Fruit fly (Drosophila melanogaster): ENCODE results near the gene fax.

Gene fax

dm6 chr3L:16411566-16411965, at the start of gene fax (continued):
- TF ChIP-seq hkb (optimal IDR thresholded peaks at IDR 0.05) (no peak), hkb (GFP tag; IDR thresholded peaks at IDR 0.05) (peak; percentile 44; the same call in 1 of the 2 replicates), sc (optimal IDR thresholded peaks at IDR 0.05) (no peak), sc (GFP tag; optimal IDR thresholded peaks at IDR 0.05) (no peak), luna (GFP tag; optimal IDR thresholded peaks at IDR 0.05) (no peak), nerfin-2 (GFP tag; IDR thresholded peaks at IDR 0.05; ENCODE audit: partially characterized antibody) (peak; percentile 21; the same call in 1 of the 2 replicates), shn (GFP tag; optimal IDR thresholded peaks at IDR 0.05) (no peak), CG11696 (GFP tag; IDR thresholded peaks at IDR 0.05) (peak; percentile 8; the same call in 1 of the 2 replicates), ssp (GFP tag; IDR thresholded peaks at IDR 0.05) (no peak), Optix (GFP tag; IDR thresholded peaks at IDR 0.05) (no peak), Lhr (GFP tag; optimal IDR thresholded peaks at IDR 0.05) (peak; percentile 72), CG15479 (GFP tag; optimal IDR thresholded peaks at IDR 0.05) (peak; percentile 77), tup (GFP tag; optimal IDR thresholded peaks at IDR 0.05) (no peak), CG11398 (GFP tag; optimal IDR thresholded peaks at IDR 0.05) (no peak), cato (GFP tag; optimal IDR thresholded peaks at IDR 0.05; ENCODE audit: borderline replicate concordance) (no peak), CG10267 (tag; optimal IDR thresholded peaks at IDR 0.05) (peak; percentile 50), twi (tag; optimal IDR thresholded peaks at IDR 0.05) (peak; percentile 3), CG14965 (GFP tag; optimal IDR thresholded peaks at IDR 0.05; ENCODE audit: borderline replicate concordance) (no peak), dati (GFP tag; IDR thresholded peaks at IDR 0.05) (no peak), Mad (GFP tag; optimal IDR thresholded peaks at IDR 0.05) (no peak), Elba2 (GFP tag; optimal IDR thresholded peaks at IDR 0.05) (peak; percentile 10), Camta (GFP tag; optimal IDR thresholded peaks at IDR 0.05) (no peak), CG9817 (tag; optimal IDR thresholded peaks at IDR 0.05) (no peak), crol (GFP tag; IDR thresholded peaks at IDR 0.05) (no peak), bab2 (GFP tag; optimal IDR thresholded peaks at IDR 0.05) (no peak), HHEX (GFP tag; optimal IDR thresholded peaks at IDR 0.05) (no peak), CG4328 (GFP tag; optimal IDR thresholded peaks at IDR 0.05) (no peak), Ets65A (GFP tag) (no peak), CG3847 (GFP tag; IDR thresholded peaks at IDR 0.05) (no peak), br (optimal IDR thresholded peaks at IDR 0.05) (no peak), bbx (GFP tag; IDR thresholded peaks at IDR 0.05; ENCODE audit: partially characterized antibody) (peak; percentile 55), fd96Cb (tag; optimal IDR thresholded peaks at IDR 0.05) (no peak), gro (GFP tag; optimal IDR thresholded peaks at IDR 0.05) (peak; percentile 44), Ets97D (GFP tag; optimal IDR thresholded peaks at IDR 0.05) (peak; percentile 47), dpn (GFP tag; optimal IDR thresholded peaks at IDR 0.05) (peak in 1 of 2 experiments; percentile 10), sd (tag; optimal IDR thresholded peaks at IDR 0.05) (peak; percentile 23), ERR (GFP tag; optimal IDR thresholded peaks at IDR 0.05) (no peak), nom (GFP tag; optimal IDR thresholded peaks at IDR 0.05) (peak; percentile 88), CG7839 (tag; optimal IDR thresholded peaks at IDR 0.05) (no peak), en (GFP tag; optimal IDR thresholded peaks at IDR 0.05) (no peak), insv (GFP tag; optimal IDR thresholded peaks at IDR 0.05) (peak in 1 of 2 experiments; percentile 53), Adf1 (GFP tag; IDR thresholded peaks at IDR 0.05) (no peak), ems (GFP tag; optimal IDR thresholded peaks at IDR 0.05) (no peak), fru (optimal IDR thresholded peaks at IDR 0.05) (no peak), CG6654 (GFP tag; optimal IDR thresholded peaks at IDR 0.05) (no peak), zf30C (GFP tag; optimal IDR thresholded peaks at IDR 0.05) (peak; percentile 67), Lim3 (GFP tag; IDR thresholded peaks at IDR 0.05) (no peak), Nf-YA (GFP tag; IDR thresholded peaks at IDR 0.05) (no peak), CG2116 (GFP tag; optimal IDR thresholded peaks at IDR 0.05) (peak; percentile 28), ken (GFP tag; IDR thresholded peaks at IDR 0.05) (no peak), CG11695 (GFP tag; IDR thresholded peaks at IDR 0.05) (peak; percentile 42; the same call in 1 of the 3 replicates), H15 (GFP tag; IDR thresholded peaks at IDR 0.05) (no peak), trh (GFP tag; optimal IDR thresholded peaks at IDR 0.05) (no peak)

Measured in whole organism, embryonic.